Worm (Caenorhabditis elegans) whole organism, early embryonic: ENCODE data around the gene cdc-48.1.

ENCODE experiments used
- B0310.2 ChIP-seq: sonication (generic microtip); optimal IDR thresholded peaks from 2 replicates; lab custom pipeline; 2016; ENCODE audit warnings: mild to moderate bottlenecking, missing genetic modification characterization, missing compliant biosample characterization
- F13C5.2 ChIP-seq: sonication (generic microtip); optimal IDR thresholded peaks from 2 replicates; lab custom pipeline; 2017; ENCODE audit warnings: mild to moderate bottlenecking, missing genetic modification characterization, inconsistent platforms, missing compliant biosample characterization
- aly-1 ChIP-seq: sonication (generic microtip); optimal IDR thresholded peaks from 2 replicates; lab custom pipeline; 2016; ENCODE audit warnings: missing genetic modification characterization, missing compliant biosample characterization
- ama-1 ChIP-seq: fragments of 150-350 bp; optimal IDR thresholded peaks from 2 replicates; lab custom pipeline; 2014
- ceh-13 ChIP-seq: fragments of 200-800 bp; sonication (Bioruptor generic); optimal IDR thresholded peaks from 2 replicates; lab custom pipeline; 2018; ENCODE audit warnings: mild to moderate bottlenecking, missing genetic modification characterization, missing compliant biosample characterization
- ceh-36 ChIP-seq: sonication (generic microtip); optimal IDR thresholded peaks from 2 replicates; lab custom pipeline; 2016; ENCODE audit warnings: missing genetic modification characterization, inconsistent platforms, missing compliant biosample characterization
- ets-7 ChIP-seq: sonication (generic microtip); optimal IDR thresholded peaks from 2 replicates; lab custom pipeline; 2016; ENCODE audit warnings: missing genotype, missing genetic modification characterization, missing compliant biosample characterization
- flt-1 ChIP-seq: fragments of 200-800 bp; sonication (Bioruptor generic); IDR thresholded peaks from 2 replicates; pipeline ENCODE4 v1.3.6; 2022; ENCODE audit warnings: missing genetic modification characterization, missing compliant biosample characterization
- hmbx-1 ChIP-seq: sonication (generic microtip); optimal IDR thresholded peaks from 2 replicates; lab custom pipeline; 2016; ENCODE audit warnings: mild to moderate bottlenecking, missing genetic modification characterization, missing compliant biosample characterization
- hmg-4 ChIP-seq: fragments of 200-800 bp; sonication (Bioruptor generic); optimal IDR thresholded peaks from 2 replicates; lab custom pipeline; 2018; ENCODE audit warnings: mild to moderate bottlenecking, missing genetic modification characterization, missing compliant biosample characterization
- hnd-1 ChIP-seq: sonication (generic microtip); optimal IDR thresholded peaks from 2 replicates; lab custom pipeline; 2016; ENCODE audit warnings: missing genetic modification characterization, missing compliant biosample characterization
- pes-1 ChIP-seq: fragments of 200-800 bp; sonication (Bioruptor generic); IDR thresholded peaks from 2 replicates; pipeline ENCODE4 v1.3.6; 2022; ENCODE audit warnings: missing genetic modification reagents, missing genetic modification characterization, missing compliant biosample characterization
- scrt-1 ChIP-seq: fragments of 200-800 bp; sonication (Bioruptor generic); IDR thresholded peaks from 2 replicates; pipeline ENCODE4 v1.3.6; 2022; ENCODE audit warnings: missing genetic modification characterization, missing compliant biosample characterization
- sea-1 ChIP-seq: fragments of 200-800 bp; sonication (Bioruptor generic); conservative IDR thresholded peaks from 2 replicates; pipeline ENCODE4 v1.3.6; 2022; ENCODE audit warnings: missing genetic modification characterization, missing compliant biosample characterization
- tbx-11 ChIP-seq: fragments of 200-800 bp; sonication (Bioruptor generic); IDR thresholded peaks from 2 replicates; pipeline ENCODE4 v1.3.6; 2022; ENCODE audit warnings: missing genetic modification characterization, missing compliant biosample characterization
- tbx-37 ChIP-seq: fragments of 200-800 bp; sonication (Bioruptor generic); conservative IDR thresholded peaks from 2 replicates; pipeline ENCODE4 v1.3.6; 2022; ENCODE audit warnings: missing genetic modification reagents, missing genetic modification characterization, missing compliant biosample characterization
- tra-4 ChIP-seq: sonication (generic microtip); optimal IDR thresholded peaks from 2 replicates; lab custom pipeline; 2017; ENCODE audit warnings: missing genetic modification characterization, missing compliant biosample characterization

cdc-48.1 gene

DNA sequence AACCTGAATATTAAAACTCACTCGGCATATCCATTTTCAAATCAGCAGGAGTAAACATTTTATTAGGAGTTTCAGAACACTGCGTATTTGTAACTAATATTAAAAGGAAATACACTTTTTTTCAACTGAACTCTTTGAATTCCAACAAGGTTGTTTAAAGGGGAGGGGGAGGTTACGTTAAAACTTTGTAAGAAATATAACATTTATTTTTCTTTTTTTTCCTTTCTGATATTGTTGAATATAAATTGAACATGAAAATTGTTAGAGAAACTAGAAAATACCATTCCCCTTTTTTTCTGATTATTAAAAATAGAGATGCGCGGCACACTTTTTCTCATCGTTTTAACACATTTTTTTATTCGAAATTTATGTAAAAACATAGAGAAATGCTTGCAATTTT, 34.8 kb upstream of the cdc-48.1 start, which contains the start of gene C14A4.8:
C14A4.8 (minus strand) TSS at position 101 of the 400 bp plus-strand sequence.
- TF ChIP-seq ets-7 (tag; lab: Kevin White, UChicago) (no peak), flt-1 (GFP tag; lab: Robert Waterston, UW) (no peak), sea-1 (GFP tag; lab: Robert Waterston, UW) (no peak), scrt-1 (GFP tag; lab: Robert Waterston, UW) (no peak), tra-4 (tag; lab: Kevin White, UChicago) (no peak), B0310.2 (tag; lab: Kevin White, UChicago) (no peak)

DNA sequence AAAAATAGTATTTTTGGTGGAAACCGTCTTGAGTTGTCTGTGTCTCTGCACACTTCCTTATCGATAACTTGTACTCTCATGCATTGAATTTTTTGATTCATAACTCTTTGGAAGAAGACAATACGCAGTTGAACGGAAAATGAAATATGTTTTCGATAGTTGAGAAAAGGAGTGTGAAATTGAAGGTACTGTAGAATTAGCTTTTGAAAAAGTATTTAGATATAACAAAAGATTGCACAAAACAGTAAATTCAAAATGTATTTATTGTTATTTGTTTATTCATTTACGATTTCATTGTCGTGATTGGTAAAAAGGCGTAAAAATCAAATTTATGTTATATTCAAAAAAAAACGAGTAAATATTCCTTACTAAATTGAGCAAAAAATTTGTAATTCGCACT, 33.3 kb upstream of the cdc-48.1 start, which contains the start of gene C14A4.7:
C14A4.7 (minus strand) TSS at position 101 of the 400 bp plus-strand sequence.
- no peak for TF ChIP-seq B0310.2 (tag; lab: Kevin White, UChicago)
- TF ChIP-seq scrt-1 (GFP tag; lab: Robert Waterston, UW): no peak

DNA sequence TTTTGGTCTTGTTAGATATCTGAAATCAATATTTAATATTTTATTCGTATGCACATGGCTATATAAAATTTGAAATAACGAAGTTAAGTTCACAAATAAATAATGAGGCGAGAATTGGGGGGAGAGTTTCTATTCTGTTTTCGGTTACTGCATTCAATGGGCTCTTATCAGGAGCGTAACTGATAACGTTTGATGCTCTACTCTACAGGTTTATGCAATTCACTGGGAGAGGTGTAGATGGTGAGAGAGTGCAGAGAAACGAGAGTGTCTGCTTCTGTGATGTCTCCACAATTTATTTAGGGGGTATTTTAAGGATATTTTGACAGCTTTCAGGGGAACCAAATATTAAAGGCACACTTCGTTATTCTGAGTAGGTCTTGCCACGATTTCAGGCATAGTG, 31.6 kb upstream of the cdc-48.1 start, which contains the start of gene C14A4.6:
C14A4.6 (minus strand) TSS at position 19 of the 400 bp plus-strand sequence.
- TF ChIP-seq tbx-11 (no peak), ceh-36 (tag; lab: Kevin White, UChicago) (no peak), hmbx-1 (tag; lab: Kevin White, UChicago) (no peak), F13C5.2 (tag; lab: Kevin White, UChicago) (no peak), hmg-4 (GFP tag; lab: Kevin White, UChicago) (no peak), sea-1 (GFP tag; lab: Robert Waterston, UW) (no peak), tbx-37 (GFP tag; lab: Robert Waterston, UW) (no peak), flt-1 (GFP tag; lab: Robert Waterston, UW) (no peak), aly-1 (tag; lab: Kevin White, UChicago) (no peak), ets-7 (tag; lab: Kevin White, UChicago) (no peak), pes-1 (GFP tag; lab: Robert Waterston, UW) (no peak), ceh-13 (GFP tag; lab: Kevin White, UChicago) (no peak), B0310.2 (tag; lab: Kevin White, UChicago) (no peak), ama-1 (no peak), scrt-1 (GFP tag; lab: Robert Waterston, UW) (no peak), tra-4 (tag; lab: Kevin White, UChicago) (no peak), hnd-1 (no peak)

DNA sequence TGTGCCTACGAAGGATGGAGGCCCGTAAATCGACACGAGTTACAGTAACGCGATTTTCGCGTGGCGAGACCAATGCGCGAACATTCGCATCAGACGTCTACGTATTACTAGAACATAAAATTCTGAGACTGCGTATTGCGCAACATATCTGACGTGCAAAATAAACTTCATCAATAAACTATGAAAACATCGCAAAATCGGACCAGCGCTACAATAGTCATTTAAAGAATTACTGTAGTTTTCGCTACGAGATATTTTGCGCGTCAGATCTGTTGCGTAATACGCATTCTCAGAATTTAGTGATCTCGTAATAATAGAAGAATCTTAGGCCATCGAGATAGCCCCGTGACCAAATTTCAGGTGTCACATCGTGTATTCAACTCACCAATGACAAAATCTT, 31.1 kb upstream of the cdc-48.1 start:
- TF ChIP-seq hmg-4 (GFP tag; lab: Kevin White, UChicago) (no peak), ceh-13 (GFP tag; lab: Kevin White, UChicago) (no peak), F13C5.2 (tag; lab: Kevin White, UChicago) (no peak), tra-4 (tag; lab: Kevin White, UChicago) (no peak), tbx-11 (no peak), B0310.2 (tag; lab: Kevin White, UChicago) (no peak), ceh-36 (tag; lab: Kevin White, UChicago) (no peak), hmbx-1 (tag; lab: Kevin White, UChicago) (no peak), ama-1 (no peak), sea-1 (GFP tag; lab: Robert Waterston, UW) (no peak), tbx-37 (GFP tag; lab: Robert Waterston, UW) (no peak), scrt-1 (GFP tag; lab: Robert Waterston, UW) (no peak), aly-1 (tag; lab: Kevin White, UChicago) (no peak), flt-1 (GFP tag; lab: Robert Waterston, UW) (no peak), hnd-1 (no peak)

DNA sequence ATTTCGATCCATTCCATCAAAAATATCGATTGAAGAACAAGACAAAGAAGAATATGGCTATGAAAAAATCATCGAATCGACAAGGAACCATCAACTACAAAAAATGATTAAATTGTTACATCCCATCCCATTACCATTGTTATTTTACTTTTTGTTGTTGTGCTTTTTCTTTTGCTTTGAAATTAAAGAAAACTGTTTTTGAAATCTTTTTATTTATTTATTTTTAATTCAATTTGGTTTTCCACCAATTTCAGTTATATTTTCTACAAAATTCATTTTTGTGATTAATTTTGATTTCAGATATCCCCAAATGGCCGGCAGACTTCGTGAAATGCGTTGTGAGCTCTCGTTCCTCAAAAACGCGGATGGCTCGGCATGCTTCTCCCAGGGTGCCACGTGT, 29.2 kb upstream of the cdc-48.1 start, which contains the start of gene crn-5:
crn-5 (plus strand) TSS at position 301 of the 400 bp plus-strand sequence.
- TF ChIP-seq hmg-4 (GFP tag; lab: Kevin White, UChicago) (no peak), hmbx-1 (tag; lab: Kevin White, UChicago) (no peak), F13C5.2 (tag; lab: Kevin White, UChicago) (no peak), tra-4 (tag; lab: Kevin White, UChicago) (no peak)

DNA sequence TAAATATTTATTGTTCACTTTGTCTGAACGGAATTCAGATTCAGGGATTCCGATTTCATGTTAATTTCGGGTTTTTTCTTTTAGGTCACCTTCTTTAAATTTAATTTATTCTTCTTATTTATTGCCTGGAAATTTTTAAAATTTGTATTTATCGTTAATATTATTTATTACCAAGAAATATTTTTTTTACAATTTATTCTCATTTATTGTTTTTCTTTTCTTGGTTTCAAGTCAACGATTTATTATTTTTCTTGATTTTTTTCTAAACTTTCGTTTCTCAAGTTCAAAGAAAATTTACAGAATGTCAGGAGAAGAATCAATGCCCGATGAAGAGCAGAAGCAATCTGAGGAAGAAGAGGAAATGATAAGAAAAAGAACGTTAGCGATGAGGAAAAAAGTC, 24.5 kb upstream of the cdc-48.1 start, which contains the start of gene crn-3:
crn-3 (plus strand) TSS at position 301 of the 400 bp plus-strand sequence.
- TF ChIP-seq F13C5.2 (tag; lab: Kevin White, UChicago): no peak
- TF ChIP-seq hmbx-1 (tag; lab: Kevin White, UChicago): no peak
- no peak for TF ChIP-seq hmg-4 (GFP tag; lab: Kevin White, UChicago)
- TF ChIP-seq ceh-13 (GFP tag; lab: Kevin White, UChicago): no peak
- no peak for TF ChIP-seq pes-1 (GFP tag; lab: Robert Waterston, UW)
- no peak for TF ChIP-seq hnd-1
- TF ChIP-seq ama-1: no peak
- TF ChIP-seq B0310.2 (tag; lab: Kevin White, UChicago): no peak
- no peak for TF ChIP-seq scrt-1 (GFP tag; lab: Robert Waterston, UW)
- no peak for TF ChIP-seq ets-7 (tag; lab: Kevin White, UChicago)
- TF ChIP-seq sea-1 (GFP tag; lab: Robert Waterston, UW): no peak

DNA sequence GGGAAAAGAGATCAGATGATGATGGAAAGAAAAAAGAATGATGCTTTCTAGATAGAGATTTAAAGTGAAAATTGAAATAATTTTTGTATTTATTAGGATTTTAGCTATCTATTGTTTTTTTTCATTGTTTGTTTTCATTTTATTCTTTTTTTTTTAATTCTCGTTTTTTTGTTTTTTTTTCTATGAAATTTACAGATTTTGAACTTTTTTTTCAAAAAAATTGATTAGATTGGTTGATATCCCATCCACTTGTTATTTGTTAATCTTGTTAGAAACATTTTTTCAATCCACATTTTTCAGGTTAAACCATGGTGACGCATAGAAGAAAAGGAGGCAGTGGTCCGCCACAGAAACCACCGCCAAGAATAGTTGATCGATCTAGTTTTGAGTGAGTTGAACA, 20.8 kb upstream of the cdc-48.1 start, which contains the start of gene algn-9:
algn-9 (plus strand) TSS at position 301 of the 400 bp plus-strand sequence.
- TF ChIP-seq scrt-1 (GFP tag; lab: Robert Waterston, UW) (no peak), ceh-13 (GFP tag; lab: Kevin White, UChicago) (no peak)

DNA sequence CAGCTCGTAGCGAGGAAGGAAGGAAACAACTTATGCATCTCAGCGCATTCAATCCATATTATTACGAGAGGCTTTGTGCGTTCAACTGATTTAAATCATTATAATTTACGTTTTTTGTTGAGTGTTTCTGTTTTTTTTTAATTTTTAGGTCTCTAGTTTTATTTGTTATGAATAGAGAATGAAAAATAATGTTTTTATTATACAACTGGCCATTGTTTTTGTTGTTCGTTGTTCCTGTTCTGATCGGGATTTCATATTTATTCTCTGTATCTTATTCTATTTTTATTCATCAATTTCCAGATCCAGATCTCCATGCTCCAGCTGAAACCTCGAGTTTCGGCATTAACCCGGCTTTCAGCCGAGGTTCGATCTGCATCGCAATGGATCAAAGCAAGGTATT, 19.1 kb upstream of the cdc-48.1 start, which contains the start of gene mrps-22:
mrps-22 (plus strand) TSS at position 301 of the 400 bp plus-strand sequence.
- TF ChIP-seq sea-1 (GFP tag; lab: Robert Waterston, UW): no peak
- TF ChIP-seq ceh-36 (tag; lab: Kevin White, UChicago): no peak
- TF ChIP-seq scrt-1 (GFP tag; lab: Robert Waterston, UW): no peak
- TF ChIP-seq ceh-13 (GFP tag; lab: Kevin White, UChicago): no peak
- TF ChIP-seq ets-7 (tag; lab: Kevin White, UChicago): no peak
- no peak for TF ChIP-seq hmg-4 (GFP tag; lab: Kevin White, UChicago)
- TF ChIP-seq tbx-11: no peak
- TF ChIP-seq tra-4 (tag; lab: Kevin White, UChicago): no peak
- TF ChIP-seq ama-1: no peak
- TF ChIP-seq F13C5.2 (tag; lab: Kevin White, UChicago): no peak
- no peak for TF ChIP-seq hmbx-1 (tag; lab: Kevin White, UChicago)
- TF ChIP-seq B0310.2 (tag; lab: Kevin White, UChicago): no peak
- TF ChIP-seq pes-1 (GFP tag; lab: Robert Waterston, UW): no peak
